Worm (Caenorhabditis elegans): ENCODE results near the gene fbxa-108.
A peak's percentile ranks its signal among the peaks of the same experiment; 100 is the strongest.

Gene fbxa-108

ce11 chrV:17628566-17628965, 30.6 kb downstream of the fbxa-108 start, which contains the start of gene F57G4.10:
F57G4.10 (plus strand) TSS chrV:17628866.
- no peak for TF ChIP-seq zip-5 (tag; optimal IDR thresholded peaks at IDR 0.05)

ce11 chrV:17624906-17625305, 34.3 kb downstream of the fbxa-108 start, which contains the start of gene F57G4.11:
F57G4.11 (plus strand) TSS chrV:17625206.
- TF ChIP-seq K09A11.1 (tag; optimal IDR thresholded peaks at IDR 0.05; ENCODE audit: insufficient read depth) (no peak), che-1 (tag; optimal IDR thresholded peaks at IDR 0.05) (no peak), ceh-45 (GFP tag; IDR thresholded peaks at IDR 0.05) (no peak), fax-1 (tag; optimal IDR thresholded peaks at IDR 0.05) (no peak), nhr-232 (tag; optimal IDR thresholded peaks at IDR 0.05) (no peak), madf-2 (tag; optimal IDR thresholded peaks at IDR 0.05) (no peak), fkh-6 (tag; optimal IDR thresholded peaks at IDR 0.05) (no peak), ceh-48 (tag; optimal IDR thresholded peaks at IDR 0.05) (no peak), ets-4 (tag; optimal IDR thresholded peaks at IDR 0.05) (no peak), odd-2 (tag; optimal IDR thresholded peaks at IDR 0.05) (no peak), ceh-2 (tag; optimal IDR thresholded peaks at IDR 0.05) (no peak), nhr-11 (tag; optimal IDR thresholded peaks at IDR 0.05) (no peak), pag-3 (tag; optimal IDR thresholded peaks at IDR 0.05; ENCODE audit: borderline replicate concordance) (no peak), sdc-2 (tag; optimal IDR thresholded peaks at IDR 0.05) (no peak), unc-86 (tag; optimal IDR thresholded peaks at IDR 0.05) (no peak), rnt-1 (tag; optimal IDR thresholded peaks at IDR 0.05) (no peak), syd-9 (tag; optimal IDR thresholded peaks at IDR 0.05) (no peak)

- TF ChIP-seq ref-2 (tag; optimal IDR thresholded peaks at IDR 0.05) = no peak
- TF ChIP-seq unc-86 (tag; optimal IDR thresholded peaks at IDR 0.05) = no peak
- TF ChIP-seq ceh-19 (GFP tag; optimal IDR thresholded peaks at IDR 0.05) = no peak
- TF ChIP-seq ceh-14 (tag; optimal IDR thresholded peaks at IDR 0.05) = no peak
- TF ChIP-seq dve-1 (tag; optimal IDR thresholded peaks at IDR 0.05) = no peak
- TF ChIP-seq ets-4 (tag; optimal IDR thresholded peaks at IDR 0.05) = no peak
- TF ChIP-seq hlh-13 (GFP tag; optimal IDR thresholded peaks at IDR 0.05) = no peak
- TF ChIP-seq fax-1 (tag; optimal IDR thresholded peaks at IDR 0.05) = no peak
- no peak for TF ChIP-seq pha-4 (tag; optimal IDR thresholded peaks at IDR 0.05)
- TF ChIP-seq hlh-8 (tag; optimal IDR thresholded peaks at IDR 0.05) = no peak
- no peak for TF ChIP-seq fkh-10 (GFP tag; optimal IDR thresholded peaks at IDR 0.05)
- TF ChIP-seq ztf-16 (tag; optimal IDR thresholded peaks at IDR 0.05) = no peak
- no peak for TF ChIP-seq ceh-31 (tag; optimal IDR thresholded peaks at IDR 0.05)
These were observed 36.0 kb downstream of the fbxa-108 start, which contains the start of gene F57G4.1 for ce11 chrV:17623230-17623629. F57G4.1 (plus strand) TSS chrV:17623530.

ce11 chrV:17620266-17620665, 38.9 kb downstream of the fbxa-108 start, which contains the start of gene Y6G8.8:
Y6G8.8 (plus strand) TSS chrV:17620566.
- TF ChIP-seq F13H6.1 (tag; optimal IDR thresholded peaks at IDR 0.05) (no peak), dve-1 (tag; optimal IDR thresholded peaks at IDR 0.05) (no peak), ceh-19 (GFP tag; optimal IDR thresholded peaks at IDR 0.05) (no peak), rnt-1 (tag; optimal IDR thresholded peaks at IDR 0.05) (no peak), ref-2 (tag; optimal IDR thresholded peaks at IDR 0.05) (no peak), sox-2 (GFP tag; IDR thresholded peaks at IDR 0.05) (no peak), hlh-30 (tag; optimal IDR thresholded peaks at IDR 0.05; ENCODE audit: insufficient read depth) (no peak), unc-55 (GFP tag; optimal IDR thresholded peaks at IDR 0.05) (no peak), ceh-34 (tag; optimal IDR thresholded peaks at IDR 0.05) (no peak), elt-4 (tag; optimal IDR thresholded peaks at IDR 0.05) (no peak), K02D7.2 (tag; optimal IDR thresholded peaks at IDR 0.05) (no peak)

- TF ChIP-seq elt-2 (tag; optimal IDR thresholded peaks at IDR 0.05) (peak; percentile 14), nfya-1 (tag; optimal IDR thresholded peaks at IDR 0.05) (no peak)
These were observed 42.4 kb downstream of the fbxa-108 start, which contains the start of gene Y6G8.6 for ce11 chrV:17616807-17617206. Y6G8.6 (minus strand) TSS chrV:17616904.

Measured in whole organism, late embryonic.